Worm (Caenorhabditis elegans): Measurements from ENCODE around the gene lido-18.

The lido-18 gene

ce11 chrIII:7703474-7703873, 41.4 kb downstream of the lido-18 start:
- TF ChIP-seq efl-1 (optimal IDR thresholded peaks at IDR 0.05): no peak
- TF ChIP-seq efl-1 (GFP tag; optimal IDR thresholded peaks at IDR 0.05 in 1 of 2): peak in 1 of 2 experiments; percentile 61
- TF ChIP-seq mdl-1 (tag; optimal IDR thresholded peaks at IDR 0.05): no peak
- no peak for TF ChIP-seq unc-130 (tag; optimal IDR thresholded peaks at IDR 0.05)

- TF ChIP-seq efl-1 (optimal IDR thresholded peaks at IDR 0.05) (no peak), efl-1 (GFP tag; optimal IDR thresholded peaks at IDR 0.05 in 1 of 2) (peak in 1 of 2 experiments; percentile 54), lir-3 (tag; optimal IDR thresholded peaks at IDR 0.05; ENCODE audit: poor library complexity) (no peak)
These were observed 47.3 kb downstream of the lido-18 start, which contains the start of gene lin-13 for ce11 chrIII:7709391-7709790. TSS of gene lin-13 (minus strand) at chrIII:7709491.

ce11 chrIII:7710066-7710465, 48.0 kb downstream of the lido-18 start:
- TF ChIP-seq ceh-82 (tag; optimal IDR thresholded peaks at IDR 0.05) (peak; percentile 66 to 75 (median 70)), skn-1 (tag; optimal IDR thresholded peaks at IDR 0.05) (peak; percentile 1), fos-1 (tag; optimal IDR thresholded peaks at IDR 0.05) (peak; percentile 67), snpc-4 (tag; optimal IDR thresholded peaks at IDR 0.05) (peak; percentile 80), fkh-8 (tag; optimal IDR thresholded peaks at IDR 0.05) (peak; percentile 77), isw-1 (GFP tag; IDR thresholded peaks at IDR 0.05) (peak; percentile 72), nhr-20 (tag; optimal IDR thresholded peaks at IDR 0.05) (peak; percentile 80), dpl-1 (GFP tag; optimal IDR thresholded peaks at IDR 0.05) (peak; percentile 74 to 76 (median 75)), mep-1 (tag; optimal IDR thresholded peaks at IDR 0.05) (peak; percentile 92), unc-130 (tag; optimal IDR thresholded peaks at IDR 0.05) (peak; percentile 49), hlh-4 (tag; optimal IDR thresholded peaks at IDR 0.05) (no peak), vab-15 (tag; optimal IDR thresholded peaks at IDR 0.05) (peak; percentile 14), fkh-10 (GFP tag; optimal IDR thresholded peaks at IDR 0.05) (no peak), hpl-2 (GFP tag; optimal IDR thresholded peaks at IDR 0.05) (peak; percentile 80), dsc-1 (tag; optimal IDR thresholded peaks at IDR 0.05) (peak; percentile 69), nhr-77 (tag; optimal IDR thresholded peaks at IDR 0.05) (peak; percentile 65), efl-3 (GFP tag; optimal IDR thresholded peaks at IDR 0.05) (no peak), xbp-1 (tag; optimal IDR thresholded peaks at IDR 0.05) (peak; percentile 71), ceh-8 (GFP tag; optimal IDR thresholded peaks at IDR 0.05) (no peak), lir-3 (tag; optimal IDR thresholded peaks at IDR 0.05; ENCODE audit: poor library complexity) (peak; percentile 78), irx-1 (tag; optimal IDR thresholded peaks at IDR 0.05) (peak; percentile 6), blmp-1 (tag; optimal IDR thresholded peaks at IDR 0.05) (peak; percentile 88), lin-14 (GFP tag; optimal IDR thresholded peaks at IDR 0.05) (peak; percentile 89), ces-1 (GFP tag; optimal IDR thresholded peaks at IDR 0.05) (no peak), snu-23 (GFP tag; optimal IDR thresholded peaks at IDR 0.05) (peak; percentile 83), unc-62 (GFP tag; optimal IDR thresholded peaks at IDR 0.05) (no peak), swsn-7 (tag; optimal IDR thresholded peaks at IDR 0.05) (peak; percentile 83), mab-9 (GFP tag; IDR thresholded peaks at IDR 0.05) (peak; percentile 51; the same call in 1 of the 2 replicates), sox-4 (tag; optimal IDR thresholded peaks at IDR 0.05) (no peak), efl-1 (optimal IDR thresholded peaks at IDR 0.05) (peak; percentile 82 to 95), efl-1 (GFP tag; optimal IDR thresholded peaks at IDR 0.05 in 1 of 2) (peak; percentile 64 to 97), mdl-1 (tag; optimal IDR thresholded peaks at IDR 0.05) (peak in 1 of 2 experiments; percentile 65), pqm-1 (tag; optimal IDR thresholded peaks at IDR 0.05) (no peak), F16B12.6 (tag; optimal IDR thresholded peaks at IDR 0.05) (peak; percentile 76), nhr-47 (tag; optimal IDR thresholded peaks at IDR 0.05) (peak; percentile 77), grh-1 (GFP tag; IDR thresholded peaks at IDR 0.05) (peak; percentile 44), nhr-19 (GFP tag; conservative IDR thresholded peaks at IDR 0.05) (peak; percentile 67), ceh-88 (GFP tag; IDR thresholded peaks at IDR 0.05) (peak; percentile 52; the same call in 1 of the 2 replicates), rnt-1 (tag; optimal IDR thresholded peaks at IDR 0.05) (peak; percentile 82), aly-2 (tag; optimal IDR thresholded peaks at IDR 0.05) (peak; percentile 54), nhr-90 (tag; optimal IDR thresholded peaks at IDR 0.05; ENCODE audit: poor library complexity) (peak; percentile 42), lin-15B (tag; optimal IDR thresholded peaks at IDR 0.05) (peak; percentile 75), Y116A8C.19 (tag; optimal IDR thresholded peaks at IDR 0.05; ENCODE audit: borderline replicate concordance) (no peak), elt-3 (tag; optimal IDR thresholded peaks at IDR 0.05) (peak in 1 of 6 experiments; percentile 9), ztf-11 (tag; optimal IDR thresholded peaks at IDR 0.05) (peak in 1 of 2 experiments; percentile 43), lin-13 (GFP tag; optimal IDR thresholded peaks at IDR 0.05) (peak; percentile 100), egl-13 (tag; optimal IDR thresholded peaks at IDR 0.05) (no peak)
